Worm (Caenorhabditis elegans) whole organism, L1 larva: ENCODE measurements around the gene W04B5.8.
A peak's percentile ranks its signal among the peaks of the same experiment; 100 is the strongest.

ENCODE experiments used
- C04F5.9 ChIP-seq: sonication (generic microtip); optimal IDR thresholded peaks from 2 replicates; lab custom pipeline; 2016; ENCODE audit warnings: missing genetic modification characterization, missing compliant biosample characterization
- C34B4.2 ChIP-seq: sonication (generic microtip); optimal IDR thresholded peaks from 2 replicates; lab custom pipeline; 2017; ENCODE audit warnings: mild to moderate bottlenecking, missing genetic modification characterization, missing compliant biosample characterization
- F16B12.6 ChIP-seq: fragments of 150-350 bp; optimal IDR thresholded peaks from 2 replicates; lab custom pipeline; 2014; ENCODE audit warnings: missing biosample characterization, missing genetic modification characterization
- aly-2 ChIP-seq: fragments of 150-350 bp; optimal IDR thresholded peaks from 2 replicates; lab custom pipeline; 2014; ENCODE audit warnings: missing biosample characterization, missing genetic modification characterization
- blmp-1 ChIP-seq: fragments of 150-350 bp; optimal IDR thresholded peaks from 2 replicates; lab custom pipeline; 2014; ENCODE audit warnings: missing biosample characterization, missing genetic modification characterization
- ceh-63 ChIP-seq: fragments of 200-800 bp; sonication (Bioruptor generic); optimal IDR thresholded peaks from 2 replicates; lab custom pipeline; 2018; ENCODE audit warnings: mild to moderate bottlenecking, missing genetic modification characterization, missing compliant biosample characterization
- ceh-88 ChIP-seq: fragments of 200-800 bp; sonication (Bioruptor generic); IDR thresholded peaks from 2 replicates; pipeline ENCODE4 v1.3.6; 2022; ENCODE audit warnings: missing genetic modification characterization, missing compliant biosample characterization
- dpl-1 ChIP-seq, 3 experiments: fragments of 150-350 bp in 2 of 3; sonication (generic microtip) in 1 of 3; optimal IDR thresholded peaks; 2 replicates each; lab custom pipeline; 2014 to 2017; ENCODE audit warnings: missing biosample characterization in 3 of 3, missing genetic modification characterization in 3 of 3, missing genetic modification reagents in 3 of 3
- dsc-1 ChIP-seq: sonication (generic microtip); optimal IDR thresholded peaks from 2 replicates; lab custom pipeline; 2016; ENCODE audit warnings: mild to moderate bottlenecking, missing genetic modification characterization, missing compliant biosample characterization
- efl-1 ChIP-seq, 4 experiments: fragments of 150-350 bp; optimal IDR thresholded peaks in 3 of 4; peaks in 1 of 4; 1 replicate in 1 of 4; 2 replicates in 3 of 4; lab custom pipeline; 2014; ENCODE audit warnings: missing biosample characterization in 2 of 4, missing genetic modification characterization in 2 of 4, missing genetic modification reagents in 2 of 4
- elt-3 ChIP-seq, 6 experiments: fragments of 150-350 bp in 1 of 6; sonication (generic microtip); optimal IDR thresholded peaks; 2 replicates each; lab custom pipeline; 2017 to 2018; ENCODE audit warnings: missing biosample characterization in 6 of 6, missing genetic modification characterization in 6 of 6, inconsistent platforms in 1 of 6
- fkh-10 ChIP-seq: sonication (generic microtip); optimal IDR thresholded peaks from 2 replicates; lab custom pipeline; 2017; ENCODE audit warnings: missing biosample characterization, missing genetic modification reagents, missing genetic modification characterization
- fkh-4 ChIP-seq: sonication (generic microtip); optimal IDR thresholded peaks from 2 replicates; lab custom pipeline; 2016; ENCODE audit warnings: missing compliant biosample characterization, missing genetic modification characterization, borderline replicate concordance
- fkh-8 ChIP-seq: sonication (generic microtip); optimal IDR thresholded peaks from 2 replicates; lab custom pipeline; 2016; ENCODE audit warnings: mild to moderate bottlenecking, missing genetic modification characterization, missing compliant biosample characterization
- fos-1 ChIP-seq: fragments of 150-350 bp; optimal IDR thresholded peaks from 2 replicates; lab custom pipeline; 2014; ENCODE audit warnings: missing biosample characterization, missing genetic modification characterization
- grh-1 ChIP-seq: fragments of 200-800 bp; sonication (Bioruptor generic); IDR thresholded peaks from 2 replicates; pipeline ENCODE4 v1.3.6; 2022; ENCODE audit warnings: missing genetic modification reagents, missing genetic modification characterization, missing compliant biosample characterization
- isw-1 ChIP-seq: fragments of 200-800 bp; sonication (Bioruptor generic); IDR thresholded peaks from 2 replicates; pipeline ENCODE4 v1.3.6; 2022; ENCODE audit warnings: missing genetic modification characterization, missing compliant biosample characterization
- jun-1 ChIP-seq: fragments of 150-350 bp; optimal IDR thresholded peaks from 2 replicates; lab custom pipeline; 2014; ENCODE audit warnings: missing biosample characterization, missing genetic modification reagents, missing genetic modification characterization
- lin-13 ChIP-seq: fragments of 150-350 bp; optimal IDR thresholded peaks from 2 replicates; lab custom pipeline; 2014; ENCODE audit warnings: missing biosample characterization, missing genetic modification reagents, missing genetic modification characterization
- lin-14 ChIP-seq: fragments of 200-800 bp; sonication (Bioruptor generic); optimal IDR thresholded peaks from 2 replicates; lab custom pipeline; 2018; ENCODE audit warnings: mild to moderate bottlenecking, missing genetic modification characterization, moderate library complexity, missing compliant biosample characterization
- lin-15B ChIP-seq: fragments of 150-350 bp; sonication (generic microtip); optimal IDR thresholded peaks from 3 replicates; lab custom pipeline; 2014; ENCODE audit warnings: missing biosample characterization, missing genetic modification characterization
- lin-35 ChIP-seq, 2 experiments: fragments of 150-350 bp; optimal IDR thresholded peaks; 2 replicates each; lab custom pipeline; 2014; ENCODE audit warnings: missing biosample characterization in 2 of 2, missing genetic modification characterization in 2 of 2, missing genetic modification reagents in 2 of 2
- lin-39 ChIP-seq: fragments of 150-350 bp; optimal IDR thresholded peaks from 2 replicates; lab custom pipeline; 2014; ENCODE audit warnings: missing biosample characterization, missing genetic modification reagents, missing genetic modification characterization
- lsy-2 ChIP-seq, 2 experiments: fragments of 150-350 bp; optimal IDR thresholded peaks; 2 replicates each; lab custom pipeline; 2014; ENCODE audit warnings: missing biosample characterization in 2 of 2, missing genetic modification characterization in 2 of 2
- mab-9 ChIP-seq: fragments of 200-800 bp; sonication (Bioruptor generic); IDR thresholded peaks from 2 replicates; pipeline ENCODE4 v1.3.6; 2022; ENCODE audit warnings: missing genetic modification reagents, missing genetic modification characterization, missing compliant biosample characterization
- mep-1 ChIP-seq: fragments of 150-350 bp; optimal IDR thresholded peaks from 2 replicates; lab custom pipeline; 2014; ENCODE audit warnings: missing biosample characterization, missing genetic modification characterization
- nhr-11 ChIP-seq: fragments of 150-350 bp; optimal IDR thresholded peaks from 2 replicates; lab custom pipeline; 2014; ENCODE audit warnings: missing biosample characterization, missing genetic modification characterization
- nhr-19 ChIP-seq: fragments of 200-800 bp; sonication (Bioruptor generic); conservative IDR thresholded peaks from 2 replicates; pipeline ENCODE4 v1.3.6; 2022; ENCODE audit warnings: missing genetic modification characterization, missing compliant biosample characterization
- nhr-47 ChIP-seq: sonication (generic microtip); optimal IDR thresholded peaks from 2 replicates; lab custom pipeline; 2016; ENCODE audit warnings: mild to moderate bottlenecking, missing genetic modification characterization, moderate library complexity, missing compliant biosample characterization
- nhr-71 ChIP-seq: sonication (generic microtip); optimal IDR thresholded peaks from 2 replicates; lab custom pipeline; 2016; ENCODE audit warnings: mild to moderate bottlenecking, missing genetic modification characterization, moderate library complexity, missing compliant biosample characterization
- nhr-84 ChIP-seq: sonication (generic microtip); optimal IDR thresholded peaks from 2 replicates; lab custom pipeline; 2017; ENCODE audit warnings: missing biosample characterization, missing genetic modification characterization
- pqm-1 ChIP-seq: sonication (generic microtip); optimal IDR thresholded peaks from 3 replicates; lab custom pipeline; 2017; ENCODE audit warnings: missing biosample characterization, missing genetic modification characterization
- skn-1 ChIP-seq: fragments of 150-350 bp; optimal IDR thresholded peaks from 2 replicates; lab custom pipeline; 2014; ENCODE audit warnings: missing biosample characterization, missing genetic modification characterization
- snpc-4 ChIP-seq: fragments of 150-350 bp; optimal IDR thresholded peaks from 2 replicates; lab custom pipeline; 2014; ENCODE audit warnings: missing biosample characterization, missing genetic modification characterization
- snu-23 ChIP-seq: sonication (generic microtip); optimal IDR thresholded peaks from 2 replicates; lab custom pipeline; 2016; ENCODE audit warnings: missing genetic modification characterization, missing compliant biosample characterization
- sptf-1 ChIP-seq: fragments of 150-350 bp; optimal IDR thresholded peaks from 2 replicates; lab custom pipeline; 2014; ENCODE audit warnings: missing biosample characterization, missing genetic modification characterization
- swsn-7 ChIP-seq: sonication (generic microtip); optimal IDR thresholded peaks from 2 replicates; lab custom pipeline; 2016; ENCODE audit warnings: missing genetic modification characterization, missing compliant biosample characterization
- unc-30 ChIP-seq: sonication (generic microtip); optimal IDR thresholded peaks from 2 replicates; lab custom pipeline; 2017; ENCODE audit warnings: missing biosample characterization, missing genetic modification characterization
- unc-62 ChIP-seq: fragments of 150-350 bp; optimal IDR thresholded peaks from 2 replicates; lab custom pipeline; 2014; ENCODE audit warnings: missing biosample characterization, missing genetic modification reagents, missing genetic modification characterization
- unc-86 ChIP-seq: sonication (generic microtip); optimal IDR thresholded peaks from 2 replicates; lab custom pipeline; 2016; ENCODE audit warnings: missing genetic modification characterization, missing compliant biosample characterization
- xbp-1 ChIP-seq: sonication (generic microtip); optimal IDR thresholded peaks from 2 replicates; lab custom pipeline; 2016; ENCODE audit warnings: missing genetic modification characterization, missing compliant biosample characterization
- ztf-11 ChIP-seq, 2 experiments: sonication (generic microtip); optimal IDR thresholded peaks; 2 replicates each; lab custom pipeline; 2016 to 2017; ENCODE audit warnings: missing genetic modification characterization in 2 of 2, missing biosample characterization in 1 of 2, missing compliant biosample characterization in 1 of 2
- ztf-4 ChIP-seq: fragments of 150-350 bp; optimal IDR thresholded peaks from 2 replicates; lab custom pipeline; 2014; ENCODE audit warnings: missing biosample characterization, missing genetic modification characterization

The W04B5.8 gene

DNA sequence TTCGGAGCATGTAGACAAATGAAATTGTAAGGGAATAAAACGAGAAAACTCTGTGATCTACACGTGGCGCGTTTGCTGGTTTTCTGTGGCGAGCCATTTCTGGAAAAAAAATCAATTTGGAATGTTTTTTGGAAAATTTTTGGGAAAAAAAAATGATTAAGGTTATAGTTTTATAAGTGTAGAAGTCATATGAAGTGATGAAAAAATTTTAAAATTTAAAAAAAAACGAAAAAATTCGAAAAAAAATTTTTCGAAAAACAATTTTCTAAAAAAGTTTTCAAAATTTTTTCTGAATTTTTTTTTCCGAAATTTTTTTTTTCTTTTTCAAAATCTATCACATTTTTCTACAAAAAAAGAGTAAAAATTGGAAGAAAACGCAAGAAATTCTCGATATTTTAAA, 39.6 kb upstream of the W04B5.8 start, which contains the start of gene H14E04.3:
H14E04.3 (minus strand) TSS at position 101 of the 400 bp plus-strand sequence.
- no peak for TF ChIP-seq mep-1
- no peak for TF ChIP-seq mab-9 (GFP tag; lab: Robert Waterston, UW)
- no peak for TF ChIP-seq C34B4.2
- no peak for TF ChIP-seq fkh-4
- no peak for TF ChIP-seq ceh-88 (GFP tag; lab: Robert Waterston, UW)
- no peak for TF ChIP-seq unc-62 (GFP tag; lab: Kevin White, UChicago)
- no peak for TF ChIP-seq lin-39
- no peak for TF ChIP-seq sptf-1 (tag; lab: Kevin White, UChicago)
- no peak for TF ChIP-seq dpl-1 (GFP tag; optimal IDR thresholded peaks at IDR 0.05; lab: Kevin White, UChicago)
- TF ChIP-seq aly-2, result no peak
- TF ChIP-seq ceh-63, result no peak
- no peak for TF ChIP-seq swsn-7

DNA sequence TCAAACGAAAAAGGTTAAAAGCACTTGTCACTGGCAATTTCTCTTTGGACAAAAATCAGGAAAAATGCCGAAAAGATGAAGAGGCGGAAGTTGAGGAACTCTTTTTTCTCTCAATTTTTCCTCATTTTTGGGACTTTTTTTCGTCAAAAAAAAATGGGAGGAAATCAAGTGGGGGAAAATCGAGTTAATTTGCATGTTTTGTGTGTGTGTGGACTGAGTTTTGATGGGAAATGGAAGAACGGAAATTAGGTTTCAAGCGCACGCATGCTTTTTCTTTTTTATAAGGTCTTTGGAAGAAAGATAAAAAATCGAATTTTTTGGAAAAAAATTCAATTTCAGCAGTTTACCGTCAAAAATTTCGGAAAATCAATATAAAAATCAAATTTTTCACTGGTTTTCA, 34.4 kb upstream of the W04B5.8 start:
- no peak for TF ChIP-seq lin-35 (GFP tag; optimal IDR thresholded peaks at IDR 0.05; lab: Kevin White, UChicago)
- no peak for TF ChIP-seq efl-1 (optimal IDR thresholded peaks at IDR 0.05; lab: Kevin White, UChicago)
- TF ChIP-seq efl-1 (GFP tag; optimal IDR thresholded peaks at IDR 0.05 in 1 of 2; lab: Kevin White, UChicago), result peak in 1 of 2 experiments; percentile 72
- TF ChIP-seq lin-14 (GFP tag; lab: Kevin White, UChicago), result peak; percentile 72
- no peak for TF ChIP-seq nhr-71
- TF ChIP-seq fkh-10, result peak; percentile 38

DNA sequence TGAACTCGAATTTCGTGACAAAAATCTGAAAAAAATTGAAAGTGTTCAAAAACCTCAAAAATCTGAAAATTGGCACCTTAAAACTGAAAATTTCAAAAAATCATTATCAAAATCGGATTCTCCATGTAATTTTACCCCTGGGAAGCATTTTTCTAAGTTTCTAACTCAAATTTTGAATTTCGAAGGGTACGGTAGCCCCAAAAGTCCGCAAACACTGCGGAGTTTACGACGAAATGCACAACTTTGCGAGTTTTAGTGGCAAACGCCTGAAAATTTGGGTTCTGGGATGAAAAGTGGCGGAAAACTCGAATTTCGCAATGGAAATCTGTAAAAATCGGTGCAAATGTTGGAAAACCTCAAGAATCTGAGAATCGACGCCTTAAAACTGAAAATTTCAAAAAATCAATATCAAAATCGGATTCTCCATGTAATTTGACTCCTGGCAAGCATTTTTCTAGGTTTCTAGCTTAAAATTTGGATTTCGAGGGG, 32.4 kb upstream of the W04B5.8 start:
- TF ChIP-seq lin-13, result peak; percentile 27
- no peak for TF ChIP-seq lin-15B
- TF ChIP-seq efl-1 (optimal IDR thresholded peaks at IDR 0.05; lab: Kevin White, UChicago), result no peak
- TF ChIP-seq efl-1 (GFP tag; optimal IDR thresholded peaks at IDR 0.05 in 1 of 2; lab: Kevin White, UChicago), result peak in 1 of 2 experiments; percentile 91

DNA sequence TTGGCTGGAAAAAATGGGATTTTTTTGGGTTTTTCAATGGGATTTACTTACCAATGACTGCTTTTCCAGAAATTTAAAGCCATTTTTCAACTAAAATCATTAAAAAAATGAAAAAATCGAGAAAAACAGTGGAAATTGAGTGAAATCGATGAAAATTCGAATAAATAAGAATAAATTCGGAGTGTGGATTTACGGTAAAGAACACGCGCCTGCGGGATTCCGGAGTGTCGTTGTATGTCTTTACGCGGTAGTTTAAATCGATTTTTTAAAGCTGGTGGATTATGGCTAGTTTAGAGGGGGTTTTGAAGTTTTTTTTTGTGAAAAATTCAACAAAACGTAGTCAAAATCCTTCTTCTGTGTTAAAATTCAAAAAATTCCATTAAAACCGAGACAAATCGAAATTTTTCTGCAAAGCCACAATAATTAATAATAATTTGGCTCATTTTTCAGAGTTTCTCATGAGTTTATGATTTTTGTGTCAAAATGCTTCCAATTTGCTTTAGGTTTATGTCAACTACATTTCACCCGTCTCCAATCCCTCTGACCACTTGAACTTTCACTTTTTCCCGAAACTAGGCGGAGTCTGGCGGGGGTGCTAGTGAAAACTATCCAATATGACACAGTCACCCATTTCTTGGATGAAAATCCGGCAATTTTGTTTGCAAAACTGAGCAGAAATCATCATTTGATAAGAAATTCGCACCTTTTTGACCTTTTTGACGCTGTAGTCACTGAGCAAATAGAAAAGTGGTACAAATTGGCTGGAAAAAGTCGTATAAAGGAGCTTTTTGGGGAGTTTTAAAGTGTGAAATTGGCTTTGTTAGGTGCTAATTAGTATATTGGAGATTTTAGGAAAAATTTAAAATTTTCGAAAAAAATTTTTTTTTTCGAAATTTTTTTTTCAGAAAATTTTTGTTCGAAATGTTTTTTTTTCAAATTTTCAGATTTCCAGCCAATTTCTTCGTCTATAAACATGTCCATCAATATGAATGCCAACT, 24.7 kb upstream of the W04B5.8 start, which contains the start of the genes cic-1 and strm-1:
cic-1 (minus strand) TSS at position 96 of the 998 bp plus-strand sequence.
strm-1 (plus strand) TSS at position 945 of the 998 bp plus-strand sequence.
- TF ChIP-seq mab-9 (GFP tag; lab: Robert Waterston, UW) (peak; percentile 70), swsn-7 (peak; percentile 64), C04F5.9 (tag; lab: Kevin White, UChicago) (no peak), pqm-1 (tag; lab: Kevin White, UChicago) (no peak), isw-1 (peak; percentile 55), lin-15B (peak; percentile 44), efl-1 (optimal IDR thresholded peaks at IDR 0.05; lab: Kevin White, UChicago) (peak; percentile 80 to 96), efl-1 (GFP tag; optimal IDR thresholded peaks at IDR 0.05 in 1 of 2; lab: Kevin White, UChicago) (peak; percentile 96 to 99), elt-3 (tag; optimal IDR thresholded peaks at IDR 0.05; lab: Kevin White, UChicago) (peak in 1 of 6 experiments; percentile 33), snpc-4 (peak; percentile 4), nhr-47 (tag; lab: Kevin White, UChicago) (peak; percentile 77), blmp-1 (tag; lab: Kevin White, UChicago) (peak; percentile 99), F16B12.6 (tag; lab: Kevin White, UChicago) (peak; percentile 69), fkh-8 (tag; lab: Kevin White, UChicago) (peak; percentile 43), lin-35 (GFP tag; optimal IDR thresholded peaks at IDR 0.05; lab: Kevin White, UChicago) (peak; percentile 95 to 96), dpl-1 (GFP tag; optimal IDR thresholded peaks at IDR 0.05; lab: Kevin White, UChicago) (peak; percentile 92 to 96 (median 95)), xbp-1 (tag; lab: Kevin White, UChicago) (peak; percentile 57), ztf-11 (tag; optimal IDR thresholded peaks at IDR 0.05; lab: Kevin White, UChicago) (no peak), unc-30 (no peak), grh-1 (0 out of 2 replicates have a peak, but pooled peaks have one; percentile 29), lin-39 (peak; percentile 56), skn-1 (tag; lab: Kevin White, UChicago) (peak; percentile 59), fos-1 (peak; percentile 12), nhr-19 (GFP tag; lab: Robert Waterston, UW) (peak; percentile 65), aly-2 (peak; percentile 2), lsy-2 (tag; optimal IDR thresholded peaks at IDR 0.05; lab: Kevin White, UChicago) (peak; percentile 80 to 84), nhr-11 (tag; lab: Kevin White, UChicago) (peak; percentile 50), dsc-1 (peak; percentile 55), jun-1 (tag; lab: Kevin White, UChicago) (peak; percentile 32), snu-23 (peak; percentile 85), ztf-4 (tag; lab: Kevin White, UChicago) (no peak), unc-86 (peak; percentile 62), nhr-84 (tag; lab: Kevin White, UChicago) (no peak)
